Fruit fly (Drosophila melanogaster): ENCODE data around the gene CG4133.
A peak's percentile ranks its signal among the peaks of the same experiment; 100 is the strongest.

Gene CG4133

DNA sequence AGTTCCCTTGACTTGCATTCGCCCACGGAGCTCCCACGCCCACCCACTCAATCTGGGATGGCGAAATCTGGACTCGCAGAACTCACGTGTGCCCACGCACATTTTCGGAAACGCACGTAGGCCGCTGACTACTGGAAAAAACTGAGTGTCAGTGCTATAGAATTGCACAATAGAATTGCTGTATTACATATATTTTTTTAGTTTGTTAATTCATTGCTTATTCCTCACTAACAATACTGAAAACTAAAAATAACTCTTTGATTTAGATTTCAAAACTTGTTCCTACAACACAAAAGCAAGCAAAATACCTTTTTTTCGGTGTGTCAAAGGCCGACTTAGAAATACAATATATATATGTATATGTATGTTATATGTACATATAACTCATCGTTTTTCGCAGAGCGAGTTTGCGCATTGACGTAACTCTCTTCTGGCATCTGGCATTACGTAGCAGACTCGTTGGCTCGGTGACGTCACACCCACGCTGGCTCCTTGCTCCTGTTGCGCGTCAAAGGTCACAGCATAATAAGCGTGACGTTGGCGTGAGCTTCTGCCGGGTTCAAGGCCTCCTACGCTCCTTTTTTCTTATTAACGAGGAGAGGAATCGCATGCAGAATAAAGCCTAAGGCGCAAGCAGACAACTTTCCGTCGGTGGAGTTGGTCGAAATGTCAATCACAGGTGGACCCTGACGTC lies 26.6 kb downstream of the CG4133 start:
- no peak for TF ChIP-seq CG10348 (GFP tag; IDR thresholded peaks at IDR 0.05)
- TF ChIP-seq gl (tag; optimal IDR thresholded peaks at IDR 0.05) = no peak
- TF ChIP-seq CG8301 (tag; optimal IDR thresholded peaks at IDR 0.05) = peak; percentile 71
- peak; percentile 69 for TF ChIP-seq CG14655 (GFP tag; optimal IDR thresholded peaks at IDR 0.05)
- TF ChIP-seq CG12605 (GFP tag; IDR thresholded peaks at IDR 0.05) = no peak
- no peak for TF ChIP-seq CG32121 (GFP tag; IDR thresholded peaks at IDR 0.05)
- TF ChIP-seq Pif1B (GFP tag; optimal IDR thresholded peaks at IDR 0.05) = peak; percentile 61
- TF ChIP-seq CG8159 (tag; optimal IDR thresholded peaks at IDR 0.05) = peak; percentile 59
- no peak for TF ChIP-seq Snoo (tag; optimal IDR thresholded peaks at IDR 0.05)
- TF ChIP-seq CG17806 (tag; optimal IDR thresholded peaks at IDR 0.05) = peak; percentile 59
- TF ChIP-seq CG15710 (tag; optimal IDR thresholded peaks at IDR 0.05) = peak; percentile 52
- no peak for TF ChIP-seq CG13204 (GFP tag; optimal IDR thresholded peaks at IDR 0.05)
- TF ChIP-seq rn (GFP tag; IDR thresholded peaks at IDR 0.05) = no peak
- TF ChIP-seq Ets98B (GFP tag; IDR thresholded peaks at IDR 0.05) = no peak
- TF ChIP-seq CG34367 (tag; optimal IDR thresholded peaks at IDR 0.05) = peak; percentile 43
- peak; percentile 60 for TF ChIP-seq Pif1A (GFP tag; optimal IDR thresholded peaks at IDR 0.05)
- TF ChIP-seq fd96Ca (GFP tag; IDR thresholded peaks at IDR 0.05) = no peak
- TF ChIP-seq D1 (tag; optimal IDR thresholded peaks at IDR 0.05) = no peak
- TF ChIP-seq CG4496 (GFP tag; IDR thresholded peaks at IDR 0.05) = no peak
- peak; percentile 39 for TF ChIP-seq CG9948 (tag; optimal IDR thresholded peaks at IDR 0.05)
- TF ChIP-seq EcR (GFP tag; optimal IDR thresholded peaks at IDR 0.05) = no peak

DNA sequence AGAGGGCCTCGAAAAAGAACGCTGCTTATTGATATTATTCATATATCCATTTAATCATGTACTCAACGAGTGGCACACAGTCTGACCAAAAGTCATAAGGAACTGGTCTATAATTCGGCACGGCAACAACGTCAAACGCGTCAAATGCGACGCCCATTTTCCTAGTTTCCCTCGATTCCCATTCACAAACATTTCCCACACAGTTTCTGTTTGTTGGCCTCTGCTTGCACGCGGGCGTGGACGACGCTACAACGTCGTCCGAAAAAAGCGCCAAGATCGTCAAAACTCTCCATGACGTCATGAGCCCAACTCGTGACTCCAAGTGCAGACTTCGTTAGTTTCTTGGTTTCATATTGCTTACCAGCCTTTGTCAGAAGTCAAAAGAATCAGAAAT lies 27.1 kb downstream of the CG4133 start:
- no peak for TF ChIP-seq CG13204 (GFP tag; optimal IDR thresholded peaks at IDR 0.05)
- TF ChIP-seq rn (GFP tag; IDR thresholded peaks at IDR 0.05) = no peak
- no peak for TF ChIP-seq CG10348 (GFP tag; IDR thresholded peaks at IDR 0.05)
- no peak for TF ChIP-seq CG8301 (tag; optimal IDR thresholded peaks at IDR 0.05)
- no peak for TF ChIP-seq CG14655 (GFP tag; optimal IDR thresholded peaks at IDR 0.05)
- TF ChIP-seq Snoo (tag; optimal IDR thresholded peaks at IDR 0.05) = no peak
- no peak for TF ChIP-seq CG32121 (GFP tag; IDR thresholded peaks at IDR 0.05)
- no peak for TF ChIP-seq Pif1A (GFP tag; optimal IDR thresholded peaks at IDR 0.05)

- TF ChIP-seq EcR (GFP tag; optimal IDR thresholded peaks at IDR 0.05) = peak; percentile 94
- no peak for TF ChIP-seq Snoo (tag; optimal IDR thresholded peaks at IDR 0.05)
- TF ChIP-seq CG14655 (GFP tag; optimal IDR thresholded peaks at IDR 0.05) = peak; percentile 42
- no peak for TF ChIP-seq Pif1A (GFP tag; optimal IDR thresholded peaks at IDR 0.05)
- no peak for TF ChIP-seq CG9948 (tag; optimal IDR thresholded peaks at IDR 0.05)
- no peak for TF ChIP-seq CG32121 (GFP tag; IDR thresholded peaks at IDR 0.05)
- TF ChIP-seq CG15710 (tag; optimal IDR thresholded peaks at IDR 0.05) = peak; percentile 41
- TF ChIP-seq CG8159 (tag; optimal IDR thresholded peaks at IDR 0.05) = peak; percentile 33
- no peak for TF ChIP-seq D1 (tag; optimal IDR thresholded peaks at IDR 0.05)
Measured at dm6 chr2L:483347-484280, 28.3 kb downstream of the CG4133 start.

- TF ChIP-seq rn (GFP tag; IDR thresholded peaks at IDR 0.05) (no peak), CG4496 (GFP tag; IDR thresholded peaks at IDR 0.05) (peak; percentile 12; the same call in 1 of the 3 replicates), Snoo (tag; optimal IDR thresholded peaks at IDR 0.05) (no peak), fd96Ca (GFP tag; IDR thresholded peaks at IDR 0.05) (no peak), CG8301 (tag; optimal IDR thresholded peaks at IDR 0.05) (no peak), CG10348 (GFP tag; IDR thresholded peaks at IDR 0.05) (no peak), CG13204 (GFP tag; optimal IDR thresholded peaks at IDR 0.05) (peak; percentile 30), CG15710 (tag; optimal IDR thresholded peaks at IDR 0.05) (no peak), CG12605 (GFP tag; IDR thresholded peaks at IDR 0.05) (no peak), CG9948 (tag; optimal IDR thresholded peaks at IDR 0.05) (no peak), CG14655 (GFP tag; optimal IDR thresholded peaks at IDR 0.05) (no peak), Ets98B (GFP tag; IDR thresholded peaks at IDR 0.05) (no peak), Pif1A (GFP tag; optimal IDR thresholded peaks at IDR 0.05) (peak; percentile 15), CG17806 (tag; optimal IDR thresholded peaks at IDR 0.05) (no peak), CG32121 (GFP tag; IDR thresholded peaks at IDR 0.05) (no peak), Pif1B (GFP tag; optimal IDR thresholded peaks at IDR 0.05) (no peak), EcR (GFP tag; optimal IDR thresholded peaks at IDR 0.05) (peak; percentile 81), gl (tag; optimal IDR thresholded peaks at IDR 0.05) (no peak), D1 (tag; optimal IDR thresholded peaks at IDR 0.05) (no peak), CG34367 (tag; optimal IDR thresholded peaks at IDR 0.05) (no peak), CG8159 (tag; optimal IDR thresholded peaks at IDR 0.05) (no peak)
Measured at dm6 chr2L:484281-484943, 29.1 kb downstream of the CG4133 start.

DNA sequence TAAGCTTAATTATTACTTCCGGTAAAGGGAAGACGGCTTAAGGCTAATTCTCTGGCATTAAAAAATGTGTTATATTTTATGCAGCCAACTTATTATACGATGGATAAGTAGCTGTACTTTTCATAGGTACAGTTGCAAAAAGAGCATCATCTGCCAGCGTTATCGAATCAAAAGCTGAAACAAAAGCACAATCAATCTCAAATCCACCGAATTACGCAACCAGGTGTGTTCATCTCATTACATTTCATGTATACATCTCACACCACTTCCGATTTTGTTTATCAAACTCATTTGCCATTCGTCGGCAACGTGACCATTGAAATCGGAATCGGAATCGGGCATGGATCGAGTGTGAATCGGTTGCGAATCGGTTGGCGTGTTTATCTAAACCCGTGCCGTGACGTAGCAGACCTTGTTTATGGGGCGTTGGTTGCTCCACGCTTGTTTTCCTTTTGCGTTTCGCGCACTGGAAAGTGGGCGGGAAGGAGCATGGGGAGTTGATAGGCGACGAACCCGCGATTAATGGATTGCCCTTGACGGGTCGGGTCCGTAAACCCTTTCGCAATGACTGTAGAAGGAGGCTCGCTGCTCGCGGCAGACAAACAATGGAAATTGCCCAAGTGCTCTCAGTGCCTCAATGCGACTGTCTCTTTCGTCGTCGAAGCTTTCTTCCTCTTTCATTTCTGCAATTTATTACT lies 29.9 kb downstream of the CG4133 start:
- no peak for TF ChIP-seq CG9948 (tag; optimal IDR thresholded peaks at IDR 0.05)
- TF ChIP-seq EcR (GFP tag; optimal IDR thresholded peaks at IDR 0.05) = peak; percentile 97

Measured in whole organism, pupa.